Worm (Caenorhabditis elegans) whole organism, L4 larva: ENCODE measurements around the gene ppgn-1.

Experiments used
- D1046.2 ChIP-seq: fragments of 200-800 bp; sonication (Bioruptor generic); IDR thresholded peaks from 2 replicates; pipeline ENCODE4 v1.3.6; 2022; ENCODE audit warnings: missing genetic modification characterization, missing compliant biosample characterization
- ZK546.5 ChIP-seq, 2 experiments: sonication (generic microtip); optimal IDR thresholded peaks; 2 replicates each; lab custom pipeline; 2017; ENCODE audit warnings: missing biosample characterization in 2 of 2, missing genetic modification characterization in 2 of 2
- aly-2 ChIP-seq: sonication (generic microtip); optimal IDR thresholded peaks from 2 replicates; lab custom pipeline; 2018; ENCODE audit warnings: missing biosample characterization, missing genetic modification characterization
- ama-1 ChIP-seq: fragments of 150-350 bp; optimal IDR thresholded peaks from 2 replicates; lab custom pipeline; 2014; ENCODE audit warnings: inconsistent platforms, mixed read lengths
- ceh-28 ChIP-seq: fragments of 150-350 bp; optimal IDR thresholded peaks from 2 replicates; lab custom pipeline; 2014; ENCODE audit warnings: missing biosample characterization, missing genetic modification reagents, missing genetic modification characterization
- ctbp-1 ChIP-seq: fragments of 200-800 bp; sonication (Bioruptor generic); IDR thresholded peaks from 2 replicates; pipeline ENCODE4 v1.3.6; 2022; ENCODE audit warnings: missing genetic modification reagents, missing genetic modification characterization, missing compliant biosample characterization
- dpl-1 ChIP-seq: fragments of 150-350 bp; optimal IDR thresholded peaks from 2 replicates; lab custom pipeline; 2014; ENCODE audit warnings: missing biosample characterization, missing genetic modification reagents, missing genetic modification characterization
- egl-27 ChIP-seq: sonication (generic microtip); optimal IDR thresholded peaks from 3 replicates; lab custom pipeline; 2017; ENCODE audit warnings: missing biosample characterization, missing genetic modification reagents, missing genetic modification characterization
- lsy-2 ChIP-seq, 2 experiments: fragments of 150-350 bp in 1 of 2; sonication (generic microtip) in 1 of 2; optimal IDR thresholded peaks; 2 replicates each; lab custom pipeline; 2014 to 2017; ENCODE audit warnings: missing biosample characterization in 2 of 2, missing genetic modification characterization in 2 of 2
- nhr-25 ChIP-seq: sonication (generic microtip); optimal IDR thresholded peaks from 2 replicates; lab custom pipeline; 2017; ENCODE audit warnings: missing genetic modification characterization, mild to moderate bottlenecking, missing compliant biosample characterization, antibody characterized with exemption, moderate library complexity, borderline replicate concordance; ENCODE audit not compliant: insufficient read depth
- nhr-28 ChIP-seq: fragments of 150-350 bp; optimal IDR thresholded peaks from 2 replicates; lab custom pipeline; 2014; ENCODE audit warnings: missing biosample characterization, missing genetic modification characterization
- nhr-76 ChIP-seq: fragments of 150-350 bp; optimal IDR thresholded peaks from 2 replicates; lab custom pipeline; 2014; ENCODE audit warnings: missing biosample characterization, missing genetic modification characterization
- snpc-1.2 ChIP-seq: fragments of 200-800 bp; sonication (Bioruptor generic); IDR thresholded peaks from 2 replicates; pipeline ENCODE4 v1.3.6; 2022; ENCODE audit warnings: missing genetic modification reagents, missing genetic modification characterization, missing compliant biosample characterization
- unc-62 ChIP-seq, 3 experiments: fragments of 150-350 bp in 1 of 3; sonication (generic microtip); optimal IDR thresholded peaks in 2 of 3; peaks in 1 of 3; 1 replicate in 1 of 3; 2 replicates in 2 of 3; lab custom pipeline; 2014 to 2017; ENCODE audit warnings: missing biosample characterization in 3 of 3, missing genetic modification characterization in 3 of 3, missing genetic modification reagents in 3 of 3, missing genotype in 1 of 3

DNA sequence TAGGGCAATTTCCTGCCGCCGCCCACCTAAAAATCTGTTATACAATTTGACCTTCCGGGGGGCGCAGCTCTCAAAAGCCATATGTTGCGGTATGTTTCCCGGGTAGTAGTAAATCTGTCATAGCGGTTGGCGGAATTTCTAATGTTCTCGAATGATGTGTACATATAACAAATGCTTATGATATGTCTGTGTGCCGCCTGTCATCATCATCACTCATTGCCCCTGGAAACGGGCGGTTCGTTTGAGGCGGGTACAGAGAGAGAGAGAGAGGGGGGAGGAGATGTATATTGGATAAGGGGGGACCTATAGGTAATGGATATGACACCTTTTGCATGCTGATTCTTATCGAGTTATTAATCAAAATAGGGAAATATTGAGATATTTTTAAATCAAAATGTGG, 52.1 kb downstream of the ppgn-1 start:
- TF ChIP-seq dpl-1, result no peak
- TF ChIP-seq nhr-25 (tag; lab: Kevin White, UChicago), result no peak
- TF ChIP-seq egl-27 (tag; lab: Kevin White, UChicago), result no peak
- TF ChIP-seq nhr-28 (tag; lab: Kevin White, UChicago), result no peak
- TF ChIP-seq snpc-1.2 (GFP tag; lab: Robert Waterston, UW), result no peak
- no peak for TF ChIP-seq ama-1 (lab: Kevin White, UChicago)
- no peak for TF ChIP-seq ZK546.5 (tag; optimal IDR thresholded peaks at IDR 0.05; lab: Kevin White, UChicago)
- no peak for TF ChIP-seq lsy-2 (tag; optimal IDR thresholded peaks at IDR 0.05; lab: Kevin White, UChicago)
- TF ChIP-seq aly-2 (tag; lab: Kevin White, UChicago), result no peak
- no peak for TF ChIP-seq unc-62 (GFP tag; optimal IDR thresholded peaks at IDR 0.05 in 1 of 2; lab: Kevin White, UChicago)
- TF ChIP-seq unc-62 (tag; optimal IDR thresholded peaks at IDR 0.05; lab: Kevin White, UChicago), result no peak
- no peak for TF ChIP-seq D1046.2 (GFP tag; lab: Robert Waterston, UW)
- no peak for TF ChIP-seq ceh-28 (tag; lab: Kevin White, UChicago)
- no peak for TF ChIP-seq nhr-76 (tag; lab: Kevin White, UChicago)
- TF ChIP-seq ctbp-1, result no peak
